Worm (Caenorhabditis elegans): ENCODE data around the gene T02D1.7.
A peak's percentile ranks its signal among the peaks of the same experiment; 100 is the strongest.

The T02D1.7 gene

DNA sequence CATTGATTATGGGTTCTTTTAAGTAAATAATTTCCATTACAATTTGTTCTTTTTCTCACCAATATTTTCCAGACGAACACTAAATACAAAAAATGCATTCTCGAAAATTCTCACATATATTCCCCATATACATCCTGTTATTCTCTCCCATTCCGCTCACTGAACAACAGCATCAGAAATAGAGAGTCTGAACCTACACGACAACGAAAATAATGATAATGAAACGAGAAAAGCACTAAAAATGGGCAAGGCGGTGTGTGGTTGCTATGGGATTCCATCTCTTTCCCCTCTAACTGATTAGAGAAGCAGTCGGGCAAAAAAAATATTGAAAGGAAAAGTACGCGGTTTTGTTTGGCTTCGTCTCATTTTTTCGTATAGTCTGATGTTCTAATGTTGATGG lies 23.9 kb downstream of the T02D1.7 start, which contains the start of gene C30H6.12:
C30H6.12 (plus strand) TSS at position 301 of the 400 bp plus-strand sequence.
- TF ChIP-seq nhr-237 (tag; optimal IDR thresholded peaks at IDR 0.05) (no peak), sox-4 (tag; optimal IDR thresholded peaks at IDR 0.05) (no peak), lin-39 (tag; optimal IDR thresholded peaks at IDR 0.05) (no peak), tlp-1 (tag; optimal IDR thresholded peaks at IDR 0.05) (no peak), egl-13 (tag; optimal IDR thresholded peaks at IDR 0.05) (no peak), unc-98 (GFP tag; IDR thresholded peaks at IDR 0.05) (no peak), mdl-1 (tag; optimal IDR thresholded peaks at IDR 0.05) (no peak), ztf-4 (tag; optimal IDR thresholded peaks at IDR 0.05) (no peak), jun-1 (tag; optimal IDR thresholded peaks at IDR 0.05) (no peak), hlh-17 (GFP tag; optimal IDR thresholded peaks at IDR 0.05; ENCODE audit: borderline replicate concordance) (no peak), nhr-19 (GFP tag; conservative IDR thresholded peaks at IDR 0.05) (no peak), lin-35 (GFP tag; optimal IDR thresholded peaks at IDR 0.05) (no peak), aly-2 (tag; optimal IDR thresholded peaks at IDR 0.05) (no peak), ets-5 (GFP tag; IDR thresholded peaks at IDR 0.05) (no peak), ceh-88 (GFP tag; IDR thresholded peaks at IDR 0.05) (no peak), nhr-85 (tag) (no peak), sptf-1 (tag; optimal IDR thresholded peaks at IDR 0.05) (no peak), C04F5.9 (tag; optimal IDR thresholded peaks at IDR 0.05) (no peak), pag-3 (tag; optimal IDR thresholded peaks at IDR 0.05; ENCODE audit: borderline replicate concordance, insufficient read depth) (no peak)

DNA sequence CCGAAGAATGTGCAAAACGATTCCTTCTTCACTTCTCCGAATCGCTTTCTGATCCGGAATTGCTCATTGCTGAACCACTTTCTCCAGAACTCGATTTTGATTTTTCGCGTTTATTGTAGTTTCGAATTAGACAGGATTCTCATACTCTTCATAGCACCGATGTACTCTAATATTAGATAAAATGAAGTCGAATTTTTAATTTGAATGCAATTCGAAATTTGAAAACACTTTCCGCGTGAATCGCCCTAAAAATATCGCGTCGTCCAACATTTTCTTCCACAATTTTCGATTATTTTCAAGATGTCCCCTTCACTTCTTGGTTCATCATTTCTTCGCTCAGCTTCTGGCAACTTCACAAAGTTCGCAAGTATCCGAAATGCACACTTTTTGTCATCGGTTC lies 24.9 kb downstream of the T02D1.7 start, which contains the start of gene C30H6.8:
C30H6.8 (plus strand) TSS at position 301 of the 400 bp plus-strand sequence.
- TF ChIP-seq isw-1 (GFP tag; IDR thresholded peaks at IDR 0.05) (no peak), ceh-88 (GFP tag; IDR thresholded peaks at IDR 0.05) (no peak), efl-3 (GFP tag; optimal IDR thresholded peaks at IDR 0.05) (no peak), aha-1 (tag; optimal IDR thresholded peaks at IDR 0.05) (no peak), C16A3.4 (tag; optimal IDR thresholded peaks at IDR 0.05) (no peak), pqm-1 (tag; optimal IDR thresholded peaks at IDR 0.05) (no peak), nhr-12 (tag; optimal IDR thresholded peaks at IDR 0.05) (no peak), ztf-11 (tag; optimal IDR thresholded peaks at IDR 0.05) (no peak), blmp-1 (tag; optimal IDR thresholded peaks at IDR 0.05) (no peak), fos-1 (tag; optimal IDR thresholded peaks at IDR 0.05) (no peak), unc-62 (GFP tag; optimal IDR thresholded peaks at IDR 0.05) (no peak), mep-1 (tag; optimal IDR thresholded peaks at IDR 0.05) (no peak), pag-3 (tag; optimal IDR thresholded peaks at IDR 0.05; ENCODE audit: borderline replicate concordance, insufficient read depth) (no peak), hlh-17 (GFP tag; optimal IDR thresholded peaks at IDR 0.05; ENCODE audit: borderline replicate concordance) (no peak)

- TF ChIP-seq lin-15B (tag; optimal IDR thresholded peaks at IDR 0.05) = peak; percentile 13
- TF ChIP-seq lin-35 (GFP tag; optimal IDR thresholded peaks at IDR 0.05) = peak; percentile 24 to 47
- TF ChIP-seq snu-23 (GFP tag; optimal IDR thresholded peaks at IDR 0.05) = peak; percentile 15
- TF ChIP-seq skn-1 (tag; optimal IDR thresholded peaks at IDR 0.05) = peak; percentile 3
- TF ChIP-seq mdl-1 (tag; optimal IDR thresholded peaks at IDR 0.05) = no peak
- peak; percentile 9 for TF ChIP-seq nhr-90 (tag; optimal IDR thresholded peaks at IDR 0.05; ENCODE audit: poor library complexity)
- TF ChIP-seq dsc-1 (tag; optimal IDR thresholded peaks at IDR 0.05) = no peak
- TF ChIP-seq ceh-8 (GFP tag; optimal IDR thresholded peaks at IDR 0.05) = no peak
- peak; percentile 11 for TF ChIP-seq C16A3.4 (tag; optimal IDR thresholded peaks at IDR 0.05)
- peak; percentile 22 for TF ChIP-seq nhr-20 (tag; optimal IDR thresholded peaks at IDR 0.05)
- peak; percentile 24 for TF ChIP-seq nhr-47 (tag; optimal IDR thresholded peaks at IDR 0.05)
- TF ChIP-seq blmp-1 (tag; optimal IDR thresholded peaks at IDR 0.05) = peak; percentile 46
- peak; percentile 20 to 25 for TF ChIP-seq efl-1 (optimal IDR thresholded peaks at IDR 0.05)
- peak in 1 of 2 experiments; percentile 35 for TF ChIP-seq efl-1 (GFP tag; optimal IDR thresholded peaks at IDR 0.05 in 1 of 2)
- peak; percentile 19 to 50 for TF ChIP-seq lsy-2 (tag; optimal IDR thresholded peaks at IDR 0.05)
- TF ChIP-seq ztf-4 (tag; optimal IDR thresholded peaks at IDR 0.05) = no peak
- TF ChIP-seq dpl-1 (GFP tag; optimal IDR thresholded peaks at IDR 0.05) = peak in 2 of 3 experiments; percentile 21 to 49
- TF ChIP-seq ceh-82 (tag; optimal IDR thresholded peaks at IDR 0.05) = no peak
Measured at ce11 chrIV:17380061-17380680, 26.8 kb downstream of the T02D1.7 start, which contains the start of the genes C30H6.9 and dlat-2. Gene C30H6.9, minus strand, starts transcription at chrIV:17380170. Gene dlat-2, plus strand, starts transcription at chrIV:17380626.
